Worm (Caenorhabditis elegans): ENCODE results near the gene nep-4.

Gene nep-4

DNA sequence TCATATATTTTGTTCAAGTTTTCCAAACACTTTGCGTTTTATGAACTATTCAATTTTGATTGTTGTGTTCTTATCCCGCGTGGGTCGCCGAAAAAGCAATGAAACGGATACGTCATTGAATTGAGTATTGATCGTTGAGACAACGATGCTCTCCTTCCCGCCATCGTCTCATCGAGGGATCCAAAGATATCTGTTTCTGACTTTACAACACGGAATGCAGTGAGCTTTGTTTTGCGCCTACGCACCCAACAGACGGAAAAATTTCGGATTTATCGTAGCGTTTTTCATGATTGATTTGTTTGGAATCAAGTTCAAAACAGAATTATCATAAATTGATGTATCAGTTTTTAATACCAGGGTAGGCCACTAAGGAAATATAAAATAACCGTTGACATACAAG, 40.7 kb downstream of the nep-4 start:
- TF ChIP-seq B0310.2 (tag; optimal IDR thresholded peaks at IDR 0.05), result no peak
- no peak for TF ChIP-seq tbx-11 (GFP tag; IDR thresholded peaks at IDR 0.05)
- TF ChIP-seq ceh-13 (GFP tag; optimal IDR thresholded peaks at IDR 0.05), result no peak
- no peak for TF ChIP-seq hmbx-1 (tag; optimal IDR thresholded peaks at IDR 0.05)
- no peak for TF ChIP-seq flt-1 (GFP tag; IDR thresholded peaks at IDR 0.05)
- TF ChIP-seq ets-7 (tag; optimal IDR thresholded peaks at IDR 0.05), result no peak
- no peak for TF ChIP-seq pes-1 (GFP tag; IDR thresholded peaks at IDR 0.05)
- no peak for TF ChIP-seq F13C5.2 (tag; optimal IDR thresholded peaks at IDR 0.05)
- no peak for TF ChIP-seq aly-1 (tag; optimal IDR thresholded peaks at IDR 0.05)
- no peak for TF ChIP-seq hmg-4 (GFP tag; optimal IDR thresholded peaks at IDR 0.05)
- TF ChIP-seq scrt-1 (GFP tag; IDR thresholded peaks at IDR 0.05), result no peak
- TF ChIP-seq tra-4 (tag; optimal IDR thresholded peaks at IDR 0.05), result no peak
- no peak for TF ChIP-seq tbx-37 (GFP tag; conservative IDR thresholded peaks at IDR 0.05)

DNA sequence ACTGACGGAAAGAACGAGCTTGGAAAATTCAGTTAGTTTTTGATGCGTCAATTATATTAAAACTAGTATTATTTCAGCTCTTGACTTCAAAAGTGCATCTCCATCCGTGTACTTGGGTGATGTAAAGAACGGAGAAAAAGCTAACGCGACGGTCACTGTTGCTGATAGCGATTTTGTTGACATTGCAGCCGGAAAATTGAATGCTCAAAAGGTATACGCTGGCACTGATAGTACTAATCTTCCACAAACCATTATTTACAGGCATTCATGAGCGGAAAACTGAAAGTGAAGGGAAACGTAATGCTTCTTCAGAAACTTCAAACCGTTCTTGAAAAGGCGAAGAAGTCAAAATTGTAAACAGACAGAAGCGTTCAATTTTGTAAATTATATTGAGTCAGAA, 43.6 kb downstream of the nep-4 start:
- no peak for TF ChIP-seq scrt-1 (GFP tag; IDR thresholded peaks at IDR 0.05)
- no peak for TF ChIP-seq F13C5.2 (tag; optimal IDR thresholded peaks at IDR 0.05)
- no peak for TF ChIP-seq sea-1 (GFP tag; conservative IDR thresholded peaks at IDR 0.05)
- TF ChIP-seq hnd-1 (tag; optimal IDR thresholded peaks at IDR 0.05), result no peak
- TF ChIP-seq ama-1 (optimal IDR thresholded peaks at IDR 0.05), result no peak
- TF ChIP-seq pes-1 (GFP tag; IDR thresholded peaks at IDR 0.05), result no peak
- no peak for TF ChIP-seq flt-1 (GFP tag; IDR thresholded peaks at IDR 0.05)
- TF ChIP-seq tbx-11 (GFP tag; IDR thresholded peaks at IDR 0.05), result no peak

DNA sequence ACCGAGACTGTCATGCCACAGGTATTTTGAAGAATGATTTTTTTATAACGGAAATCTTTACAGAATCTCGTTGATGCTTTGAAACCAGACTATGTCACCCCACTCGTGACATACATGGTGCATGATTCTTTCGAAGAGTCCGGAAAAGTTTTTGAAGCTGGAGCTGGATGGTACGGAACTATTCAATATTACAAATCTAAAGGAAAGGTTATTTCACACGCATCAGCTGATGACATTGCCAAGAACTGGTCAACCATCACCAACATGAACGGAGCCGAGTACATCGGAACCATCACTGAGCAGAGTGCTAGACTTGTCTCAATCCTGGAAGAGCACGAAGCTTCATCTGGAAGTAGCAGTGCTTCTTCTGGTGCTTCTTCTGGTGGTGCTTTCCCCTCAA, 44.1 kb downstream of the nep-4 start:
- TF ChIP-seq ama-1 (optimal IDR thresholded peaks at IDR 0.05) (no peak), ceh-36 (tag; optimal IDR thresholded peaks at IDR 0.05) (no peak), B0310.2 (tag; optimal IDR thresholded peaks at IDR 0.05) (no peak), F13C5.2 (tag; optimal IDR thresholded peaks at IDR 0.05) (no peak), sea-1 (GFP tag; conservative IDR thresholded peaks at IDR 0.05) (no peak), hnd-1 (tag; optimal IDR thresholded peaks at IDR 0.05) (no peak), hmbx-1 (tag; optimal IDR thresholded peaks at IDR 0.05) (no peak), scrt-1 (GFP tag; IDR thresholded peaks at IDR 0.05) (no peak), tbx-11 (GFP tag; IDR thresholded peaks at IDR 0.05) (no peak), hmg-4 (GFP tag; optimal IDR thresholded peaks at IDR 0.05) (no peak), aly-1 (tag; optimal IDR thresholded peaks at IDR 0.05) (no peak), pes-1 (GFP tag; IDR thresholded peaks at IDR 0.05) (no peak), ceh-13 (GFP tag; optimal IDR thresholded peaks at IDR 0.05) (no peak), ets-7 (tag; optimal IDR thresholded peaks at IDR 0.05) (no peak), tra-4 (tag; optimal IDR thresholded peaks at IDR 0.05) (no peak), flt-1 (GFP tag; IDR thresholded peaks at IDR 0.05) (no peak), tbx-37 (GFP tag; conservative IDR thresholded peaks at IDR 0.05) (no peak)

DNA sequence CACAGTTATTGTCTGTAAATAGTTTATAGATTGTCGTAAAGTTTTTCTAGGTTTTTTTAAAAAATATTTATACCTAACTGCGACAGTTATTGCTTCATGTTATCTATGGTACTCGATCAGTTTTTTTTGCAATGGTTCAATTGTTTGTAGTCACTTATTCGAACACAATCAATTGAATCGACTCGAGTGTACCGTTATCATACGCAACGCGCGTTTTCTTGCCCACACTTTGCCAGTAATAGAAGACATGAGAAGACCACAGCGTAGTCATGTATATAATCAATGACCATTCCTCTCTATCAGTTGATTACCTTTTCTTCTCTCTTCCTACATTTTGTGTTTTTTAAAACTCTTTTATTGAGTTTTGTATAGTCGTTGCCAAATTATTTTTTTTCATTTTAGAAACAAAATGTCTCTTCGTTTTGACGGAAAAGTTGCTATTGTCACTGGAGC, 45.2 kb downstream of the nep-4 start, which contains the start of gene dhs-28:
Gene dhs-28, plus strand, starts transcription at position 403 of the 453 bp plus-strand sequence.
- TF ChIP-seq flt-1 (GFP tag; IDR thresholded peaks at IDR 0.05) (no peak), sea-1 (GFP tag; conservative IDR thresholded peaks at IDR 0.05) (no peak), pes-1 (GFP tag; IDR thresholded peaks at IDR 0.05) (no peak), tra-4 (tag; optimal IDR thresholded peaks at IDR 0.05) (no peak), scrt-1 (GFP tag; IDR thresholded peaks at IDR 0.05) (no peak), hnd-1 (tag; optimal IDR thresholded peaks at IDR 0.05) (no peak), aly-1 (tag; optimal IDR thresholded peaks at IDR 0.05) (no peak), F13C5.2 (tag; optimal IDR thresholded peaks at IDR 0.05) (no peak), ama-1 (optimal IDR thresholded peaks at IDR 0.05) (no peak), ceh-13 (GFP tag; optimal IDR thresholded peaks at IDR 0.05) (no peak), tbx-37 (GFP tag; conservative IDR thresholded peaks at IDR 0.05) (no peak), hmg-4 (GFP tag; optimal IDR thresholded peaks at IDR 0.05) (no peak), hmbx-1 (tag; optimal IDR thresholded peaks at IDR 0.05) (no peak), ets-7 (tag; optimal IDR thresholded peaks at IDR 0.05) (no peak)

DNA sequence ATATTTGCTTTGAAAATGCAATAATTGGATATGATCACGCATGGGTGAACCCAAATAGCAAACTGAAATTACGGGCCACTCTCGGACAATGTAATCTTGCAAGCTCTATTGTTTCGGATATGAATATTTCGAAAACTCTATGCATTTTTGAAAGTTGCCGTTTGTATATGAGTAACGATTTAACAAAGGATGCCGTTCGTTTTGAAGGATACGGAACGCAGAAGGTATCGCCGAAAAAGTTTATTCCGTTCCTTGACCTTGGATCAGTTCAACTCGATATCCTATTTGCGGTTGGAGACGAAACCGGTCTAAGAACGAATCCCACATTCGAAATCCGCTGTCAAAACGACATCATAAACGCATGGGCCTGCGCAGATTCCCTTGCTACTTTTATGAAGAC, 50.2 kb downstream of the nep-4 start:
- TF ChIP-seq flt-1 (GFP tag; IDR thresholded peaks at IDR 0.05) (no peak), tbx-11 (GFP tag; IDR thresholded peaks at IDR 0.05) (no peak), ceh-36 (tag; optimal IDR thresholded peaks at IDR 0.05) (no peak), pes-1 (GFP tag; IDR thresholded peaks at IDR 0.05) (no peak), sea-1 (GFP tag; conservative IDR thresholded peaks at IDR 0.05) (no peak), ets-7 (tag; optimal IDR thresholded peaks at IDR 0.05) (no peak), F13C5.2 (tag; optimal IDR thresholded peaks at IDR 0.05) (no peak)

All from whole organism, early embryonic.